Fruit fly (Drosophila melanogaster) whole organism, embryonic: ENCODE results near the gene CG6055.
A peak's percentile ranks its signal among the peaks of the same experiment; 100 is the strongest.

Source experiments
- Awh ChIP-seq: fragments of 200-800 bp; sonication (Bioruptor generic); IDR thresholded peaks from 2 replicates; pipeline ENCODE4, ENCODE4 v1.3.6; 2022; ENCODE audit warnings: missing biosample characterization, missing genetic modification characterization
- Bgb ChIP-seq: fragments of 200-800 bp; sonication (Bioruptor generic); IDR thresholded peaks from 2 replicates; pipeline ENCODE4 v1.3.6; 2022; ENCODE audit warnings: missing biosample characterization, missing genetic modification characterization; ENCODE audit not compliant: partially characterized antibody
- CG10267 ChIP-seq: fragments of 200-800 bp; sonication (Bioruptor generic); optimal IDR thresholded peaks from 2 replicates; lab custom pipeline; 2018; ENCODE audit warnings: missing biosample characterization, mild to moderate bottlenecking, missing genetic modification characterization, moderate library complexity
- CG12391 ChIP-seq: fragments of 200-800 bp; sonication (Bioruptor generic); optimal IDR thresholded peaks from 3 replicates; lab custom pipeline; 2018; ENCODE audit warnings: missing biosample characterization, mild to moderate bottlenecking, missing genetic modification characterization, moderate library complexity
- CG14050 ChIP-seq: fragments of 200-800 bp; sonication (Bioruptor generic); IDR thresholded peaks from 3 replicates; pipeline ENCODE4 v1.3.6; 2022; ENCODE audit warnings: missing biosample characterization, missing genetic modification characterization
- CG14667 ChIP-seq: fragments of 200-800 bp; sonication (Bioruptor generic); IDR thresholded peaks from 2 replicates; pipeline ENCODE4 v1.3.6; 2022; ENCODE audit warnings: missing biosample characterization, missing genetic modification characterization
- CG14860 ChIP-seq: fragments of 200-800 bp; sonication (Bioruptor generic); IDR thresholded peaks from 3 replicates; pipeline ENCODE4 v1.3.6; 2022; ENCODE audit warnings: missing biosample characterization, missing genetic modification characterization; ENCODE audit not compliant: partially characterized antibody
- CG16813 ChIP-seq: fragments of 200-800 bp; sonication (Bioruptor generic); IDR thresholded peaks from 3 replicates; pipeline ENCODE4 v1.3.6; 2022; ENCODE audit warnings: missing biosample characterization, missing genetic modification characterization; ENCODE audit not compliant: partially characterized antibody
- CG17829 ChIP-seq: fragments of 200-800 bp; optimal IDR thresholded peaks from 2 replicates; lab custom pipeline; 2019; ENCODE audit warnings: missing biosample characterization, mild to moderate bottlenecking, missing genetic modification characterization, moderate library complexity
- CG30020 ChIP-seq: fragments of 200-800 bp; optimal IDR thresholded peaks from 2 replicates; lab custom pipeline; 2019; ENCODE audit warnings: missing biosample characterization, mild to moderate bottlenecking, missing genetic modification characterization, moderate library complexity
- CG34224 ChIP-seq: fragments of 200-800 bp; sonication (Bioruptor generic); IDR thresholded peaks from 3 replicates; pipeline ENCODE4 v1.3.6; 2022; ENCODE audit warnings: missing biosample characterization, missing genetic modification characterization; ENCODE audit not compliant: partially characterized antibody
- CG34422 ChIP-seq: fragments of 200-800 bp; sonication (Bioruptor generic); IDR thresholded peaks from 3 replicates; pipeline ENCODE4 v1.3.6; 2022; ENCODE audit warnings: missing biosample characterization, missing genetic modification characterization
- CG5180 ChIP-seq: fragments of 200-800 bp; sonication (Bioruptor generic); optimal IDR thresholded peaks from 3 replicates; lab custom pipeline; 2017; ENCODE audit warnings: missing biosample characterization, missing genetic modification characterization, mild to moderate bottlenecking, moderate library complexity, missing genetic modification reagents
- CG6689 ChIP-seq: fragments of 200-800 bp; sonication (Bioruptor generic); IDR thresholded peaks from 2 replicates; pipeline ENCODE4 v1.3.6; 2022; ENCODE audit warnings: missing biosample characterization, missing genetic modification characterization
- CG7357 ChIP-seq: fragments of 200-800 bp; sonication (Bioruptor generic); IDR thresholded peaks from 3 replicates; pipeline ENCODE4 v1.3.6; 2022; ENCODE audit warnings: missing biosample characterization, missing genetic modification characterization
- CG7556 ChIP-seq: fragments of 200-800 bp; sonication (Bioruptor generic); optimal IDR thresholded peaks from 2 replicates; lab custom pipeline; 2017; ENCODE audit warnings: missing biosample characterization, mild to moderate bottlenecking, missing genetic modification characterization
- CG8281 ChIP-seq: fragments of 200-800 bp; sonication (Bioruptor generic); optimal IDR thresholded peaks from 2 replicates; lab custom pipeline; 2018; ENCODE audit warnings: missing biosample characterization, mild to moderate bottlenecking, missing genetic modification characterization, moderate library complexity
- CG8290 ChIP-seq, 3 experiments: fragments of 200-800 bp; sonication (Bioruptor generic); optimal IDR thresholded peaks; 2 replicates each; lab custom pipeline; 2016 to 2019; ENCODE audit warnings: missing biosample characterization in 3 of 3, missing genetic modification characterization in 3 of 3, mild to moderate bottlenecking in 2 of 3, moderate library complexity in 1 of 3
- CG9727 ChIP-seq: fragments of 200-800 bp; sonication (Bioruptor generic); optimal IDR thresholded peaks from 3 replicates; lab custom pipeline; 2017; ENCODE audit warnings: missing biosample characterization, mild to moderate bottlenecking, missing genetic modification characterization
- Doc2 ChIP-seq: fragments of 200-800 bp; sonication (Bioruptor generic); IDR thresholded peaks from 2 replicates; pipeline ENCODE4 v1.3.6; 2022; ENCODE audit warnings: missing biosample characterization, missing genetic modification characterization
- E2f2 ChIP-seq: fragments of 200-800 bp; sonication (Bioruptor generic); IDR thresholded peaks from 2 replicates; pipeline ENCODE4 v1.3.6; 2022; ENCODE audit warnings: missing biosample characterization, missing genetic modification characterization
- HLHmδ ChIP-seq: fragments of 200-800 bp; sonication (Bioruptor generic); optimal IDR thresholded peaks from 2 replicates; lab custom pipeline; 2018; ENCODE audit warnings: missing biosample characterization, mild to moderate bottlenecking, missing genetic modification characterization, moderate library complexity
- HmgD ChIP-seq: fragments of 200-800 bp; sonication (Bioruptor generic); optimal IDR thresholded peaks from 3 replicates; lab custom pipeline; 2016; ENCODE audit warnings: missing biosample characterization, missing genetic modification characterization
- Hmx ChIP-seq: fragments of 200-800 bp; sonication (Bioruptor generic); optimal IDR thresholded peaks from 2 replicates; lab custom pipeline; 2016; ENCODE audit warnings: missing biosample characterization, missing genetic modification characterization
- Kr ChIP-seq: fragments of 200-800 bp; sonication (Bioruptor generic); optimal IDR thresholded peaks from 2 replicates; lab custom pipeline; 2017; ENCODE audit warnings: missing biosample characterization, mild to moderate bottlenecking, missing genetic modification characterization
- Sin3A ChIP-seq: fragments of >200 bp; optimal IDR thresholded peaks from 2 replicates; lab custom pipeline; 2018
- Spps ChIP-seq: fragments of 200-800 bp; sonication (Bioruptor generic); optimal IDR thresholded peaks from 2 replicates; lab custom pipeline; 2018; ENCODE audit warnings: missing biosample characterization, mild to moderate bottlenecking, missing genetic modification characterization
- aop ChIP-seq: fragments of 200-800 bp; sonication (Bioruptor generic); IDR thresholded peaks from 2 replicates; pipeline ENCODE4 v1.3.6; 2022; ENCODE audit warnings: missing biosample characterization, missing genetic modification characterization
- bsh ChIP-seq, 2 experiments: fragments of 200-800 bp; sonication (Bioruptor generic); optimal IDR thresholded peaks; 2 replicates each; lab custom pipeline; 2017 to 2018; ENCODE audit warnings: mild to moderate bottlenecking in 2 of 2, missing biosample characterization in 2 of 2, missing genetic modification characterization in 2 of 2, moderate library complexity in 1 of 2
- btn ChIP-seq: fragments of 200-800 bp; sonication (Bioruptor generic); optimal IDR thresholded peaks from 2 replicates; lab custom pipeline; 2016; ENCODE audit warnings: missing biosample characterization, missing genetic modification characterization
- cg ChIP-seq: fragments of 200-800 bp; sonication (Bioruptor generic); optimal IDR thresholded peaks from 3 replicates; lab custom pipeline; 2019; ENCODE audit warnings: missing biosample characterization, mild to moderate bottlenecking, missing genetic modification characterization, moderate library complexity
- crc ChIP-seq: fragments of 200-800 bp; sonication (Bioruptor generic); optimal IDR thresholded peaks from 2 replicates; lab custom pipeline; 2016; ENCODE audit warnings: missing biosample characterization, missing genetic modification characterization
- dm ChIP-seq: fragments of 200-800 bp; sonication (Bioruptor generic); optimal IDR thresholded peaks from 3 replicates; lab custom pipeline; 2016; ENCODE audit warnings: missing biosample characterization, missing genetic modification characterization
- dmrt11E ChIP-seq: fragments of 200-800 bp; sonication (Bioruptor generic); optimal IDR thresholded peaks from 3 replicates; lab custom pipeline; 2018; ENCODE audit warnings: missing biosample characterization, mild to moderate bottlenecking, missing genetic modification characterization, moderate library complexity
- en ChIP-seq: fragments of 200-800 bp; sonication (Bioruptor generic); optimal IDR thresholded peaks from 2 replicates; lab custom pipeline; 2016; ENCODE audit warnings: missing biosample characterization, missing genetic modification characterization
- fd64A ChIP-seq: fragments of 200-800 bp; sonication (Bioruptor generic); optimal IDR thresholded peaks from 3 replicates; lab custom pipeline; 2018; ENCODE audit warnings: missing biosample characterization, mild to moderate bottlenecking, missing genetic modification characterization
- gsb-n ChIP-seq: fragments of 200-800 bp; sonication (Bioruptor generic); optimal IDR thresholded peaks from 3 replicates; lab custom pipeline; 2018; ENCODE audit warnings: missing biosample characterization, mild to moderate bottlenecking, missing genetic modification characterization
- hbn ChIP-seq: fragments of 200-800 bp; sonication (Bioruptor generic); IDR thresholded peaks from 2 replicates; pipeline ENCODE4 v1.3.6; 2022; ENCODE audit warnings: missing biosample characterization, missing genetic modification characterization; ENCODE audit not compliant: partially characterized antibody
- hkb ChIP-seq, 2 experiments: fragments of 200-800 bp in 1 of 2; fragments of >200 bp in 1 of 2; sonication (Bioruptor generic) in 1 of 2; IDR thresholded peaks in 1 of 2; optimal IDR thresholded peaks in 1 of 2; 2 replicates each; pipeline versions ENCODE4 v1.3.6 to Lab custom; 2017 to 2022; ENCODE audit warnings: missing biosample characterization in 1 of 2, missing genetic modification characterization in 1 of 2
- insv ChIP-seq, 2 experiments: fragments of 200-800 bp; sonication (Bioruptor generic); optimal IDR thresholded peaks; 3 replicates each; lab custom pipeline; 2016 to 2018; ENCODE audit warnings: missing biosample characterization in 2 of 2, missing genetic modification characterization in 2 of 2
- klu ChIP-seq: fragments of 200-800 bp; sonication (Bioruptor generic); IDR thresholded peaks from 2 replicates; pipeline ENCODE4 v1.3.6; 2022; ENCODE audit warnings: missing biosample characterization, missing genetic modification characterization
- pfk ChIP-seq: fragments of 200-800 bp; sonication (Bioruptor generic); optimal IDR thresholded peaks from 2 replicates; lab custom pipeline; 2018; ENCODE audit warnings: missing biosample characterization, mild to moderate bottlenecking, missing genetic modification characterization, moderate library complexity
- phol ChIP-seq: fragments of 200-800 bp; sonication (Bioruptor generic); optimal IDR thresholded peaks from 3 replicates; lab custom pipeline; 2018; ENCODE audit warnings: missing biosample characterization, mild to moderate bottlenecking, missing genetic modification characterization, moderate library complexity
- prd ChIP-seq, 3 experiments: fragments of >200 bp in 2 of 3; fragments of 200-800 bp in 1 of 3; sonication (Bioruptor generic) in 1 of 3; optimal IDR thresholded peaks in 2 of 3; IDR thresholded peaks in 1 of 3; 2 replicates in 2 of 3; 3 replicates in 1 of 3; pipeline versions ENCODE4 v1.3.6 to Lab custom; 2017 to 2022; ENCODE audit warnings: missing biosample characterization in 1 of 3, missing genetic modification characterization in 1 of 3
- pros ChIP-seq: fragments of 200-800 bp; sonication (Bioruptor generic); optimal IDR thresholded peaks from 3 replicates; lab custom pipeline; 2019; ENCODE audit warnings: missing biosample characterization, mild to moderate bottlenecking, missing genetic modification characterization, moderate library complexity
- scrt ChIP-seq: fragments of 200-800 bp; sonication (Bioruptor generic); optimal IDR thresholded peaks from 2 replicates; lab custom pipeline; 2018; ENCODE audit warnings: missing biosample characterization, mild to moderate bottlenecking, missing genetic modification characterization, moderate library complexity
- sima ChIP-seq: fragments of 200-800 bp; sonication (Bioruptor generic); optimal IDR thresholded peaks from 2 replicates; lab custom pipeline; 2016; ENCODE audit warnings: missing biosample characterization, missing genetic modification characterization
- yki ChIP-seq: fragments of >200 bp; optimal IDR thresholded peaks from 3 replicates; lab custom pipeline; 2018

The CG6055 gene

dm6 chr2L:7495987-7496503, 29.7 kb downstream of the CG6055 start, which contains the start of gene Ziz (continued):
- peak; percentile 69 for TF ChIP-seq HLHmδ (GFP tag; lab: Kevin White, UChicago)
- no peak for TF ChIP-seq CG5180 (GFP tag; lab: Kevin White, UChicago)
- TF ChIP-seq hkb (optimal IDR thresholded peaks at IDR 0.05; lab: Kevin White, UChicago), result no peak
- TF ChIP-seq hkb (GFP tag; IDR thresholded peaks at IDR 0.05; lab: Robert Waterston, UW), result no peak; the same call in 1 of the 2 replicates
- TF ChIP-seq CG34224 (GFP tag; lab: Robert Waterston, UW), result peak; percentile 57; the same call in 2 of the 3 replicates
- TF ChIP-seq sima, result no peak
- TF ChIP-seq prd (optimal IDR thresholded peaks at IDR 0.05; lab: Kevin White, UChicago), result no peak
- TF ChIP-seq prd (GFP tag; IDR thresholded peaks at IDR 0.05; lab: Robert Waterston, UW), result no peak
- peak; percentile 53 for TF ChIP-seq CG17829 (tag; lab: Kevin White, UChicago)
- peak; percentile 79 for TF ChIP-seq Bgb (GFP tag; lab: Robert Waterston, UW)
- TF ChIP-seq insv (GFP tag; optimal IDR thresholded peaks at IDR 0.05; lab: Kevin White, UChicago), result peak in 1 of 2 experiments; percentile 49
- TF ChIP-seq cg (GFP tag; lab: Kevin White, UChicago), result peak; percentile 38
- TF ChIP-seq Sin3A (lab: Kevin White, UChicago), result peak; percentile 27
- TF ChIP-seq Spps (tag; lab: Kevin White, UChicago), result no peak
- no peak for TF ChIP-seq HmgD
- TF ChIP-seq fd64A (GFP tag; lab: Kevin White, UChicago), result no peak
- no peak for TF ChIP-seq Kr
- TF ChIP-seq CG8290 (GFP tag; optimal IDR thresholded peaks at IDR 0.05; lab: Kevin White, UChicago), result peak; percentile 65
- TF ChIP-seq CG8290 (tag; optimal IDR thresholded peaks at IDR 0.05; lab: Kevin White, UChicago), result peak in 1 of 2 experiments; percentile 86
- TF ChIP-seq CG30020 (tag; lab: Kevin White, UChicago), result no peak
- TF ChIP-seq CG10267 (tag; lab: Kevin White, UChicago), result peak; percentile 76
- TF ChIP-seq scrt (GFP tag; lab: Kevin White, UChicago), result peak; percentile 46
- no peak for TF ChIP-seq CG8281 (tag; lab: Kevin White, UChicago)
- peak; percentile 27 for TF ChIP-seq dm (GFP tag; lab: Kevin White, UChicago)
- no peak for TF ChIP-seq CG14860 (GFP tag; lab: Robert Waterston, UW)
- peak; percentile 61 for TF ChIP-seq phol (tag; lab: Kevin White, UChicago)
- no peak for TF ChIP-seq CG7357
- no peak for TF ChIP-seq pfk (GFP tag; lab: Kevin White, UChicago)
- TF ChIP-seq E2f2, result peak; percentile 82
- TF ChIP-seq klu (GFP tag; lab: Robert Waterston, UW), result no peak
- TF ChIP-seq crc (GFP tag; lab: Kevin White, UChicago), result no peak
- no peak for TF ChIP-seq yki (lab: Kevin White, UChicago)
- TF ChIP-seq Doc2 (GFP tag; lab: Robert Waterston, UW), result no peak
- TF ChIP-seq Hmx, result no peak
- no peak for TF ChIP-seq CG9727 (GFP tag; lab: Kevin White, UChicago)
- TF ChIP-seq en, result no peak
- TF ChIP-seq CG7556 (GFP tag; lab: Kevin White, UChicago), result no peak
- TF ChIP-seq Awh (GFP tag; lab: Robert Waterston, UW), result peak; percentile 57; the same call in 1 of the 2 replicates
- TF ChIP-seq pros, result no peak
- TF ChIP-seq CG14050, result no peak
- 0 out of 2 replicates have a peak, but pooled peaks have one; percentile 12 for TF ChIP-seq CG6689 (GFP tag; lab: Robert Waterston, UW)
- TF ChIP-seq btn (GFP tag; lab: Kevin White, UChicago), result peak; percentile 14
- no peak for TF ChIP-seq CG14667 (GFP tag; lab: Robert Waterston, UW)
- 0 out of 2 replicates have a peak, but pooled peaks have one; percentile 26 for TF ChIP-seq hbn (GFP tag; lab: Robert Waterston, UW)
- peak; percentile 42 for TF ChIP-seq CG12391 (tag; lab: Kevin White, UChicago)
- no peak for TF ChIP-seq aop (GFP tag; lab: Robert Waterston, UW)
- no peak for TF ChIP-seq CG16813 (GFP tag; lab: Robert Waterston, UW)
- TF ChIP-seq bsh (GFP tag; optimal IDR thresholded peaks at IDR 0.05; lab: Kevin White, UChicago), result peak in 1 of 2 experiments; percentile 30
- peak; percentile 68; the same call in 1 of the 3 replicates for TF ChIP-seq CG34422 (GFP tag; lab: Robert Waterston, UW)
- TF ChIP-seq gsb-n (tag; lab: Kevin White, UChicago), result peak; percentile 35
- no peak for TF ChIP-seq dmrt11E
